Worm (Caenorhabditis elegans): ENCODE measurements around the gene thn-5.
"Not testable (repeated sequence)": the region's sequence is repeated elsewhere in the genome, so short reads cannot be mapped to it uniquely, and the experiment has no call there.

Gene thn-5

DNA sequence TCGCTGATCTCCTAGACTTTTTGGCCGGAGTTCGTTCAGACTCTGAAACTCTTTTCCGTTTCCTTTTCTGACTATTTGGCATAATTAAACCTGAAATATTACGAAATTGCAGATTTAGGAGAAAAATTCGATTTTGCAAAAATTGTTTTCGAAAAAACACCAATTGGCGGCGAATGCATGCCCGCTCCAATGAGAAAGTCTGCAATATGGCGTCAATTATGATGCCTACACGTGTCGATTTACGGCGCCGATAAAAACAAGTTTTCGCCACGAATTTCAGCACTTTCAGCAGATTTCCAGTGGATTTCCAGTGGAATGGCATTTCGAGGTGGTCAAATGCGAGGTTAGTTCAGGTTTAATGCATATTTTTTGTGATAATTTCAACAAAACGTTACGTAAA is 21.2 kb upstream of the thn-5 start, which contains the start of the genes Y59E9AL.36 and nbet-1:
Gene Y59E9AL.36, minus strand, starts transcription at position 92 of the 400 bp plus-strand sequence.
Gene nbet-1, plus strand, starts transcription at position 112 of the 400 bp plus-strand sequence.
- no peak for TF ChIP-seq ref-1 (GFP tag; conservative IDR thresholded peaks at IDR 0.05)
- peak; percentile 39 for TF ChIP-seq cog-1 (tag; optimal IDR thresholded peaks at IDR 0.05)

DNA sequence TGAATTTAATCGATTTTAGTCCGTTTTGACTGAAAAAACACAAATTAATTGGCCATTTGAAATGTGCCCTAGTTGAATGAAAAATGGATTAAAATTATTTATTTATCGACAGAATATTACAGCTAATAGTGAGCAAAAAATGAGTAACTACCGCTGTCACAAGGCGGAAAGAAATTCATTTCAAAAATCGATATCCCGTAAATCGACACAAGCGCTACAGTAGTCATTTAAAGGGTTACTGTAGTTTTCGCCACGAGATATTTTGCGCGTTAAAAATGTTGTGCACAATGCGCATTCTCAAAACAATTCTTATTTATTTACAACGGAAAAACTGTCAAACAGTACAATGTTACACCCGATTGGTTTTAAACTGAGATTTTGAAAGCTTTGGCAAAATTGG is 20.0 kb upstream of the thn-5 start:
- TF ChIP-seq ztf-29 (GFP tag; IDR thresholded peaks at IDR 0.05) = no peak
- no peak for TF ChIP-seq med-1 (GFP tag; optimal IDR thresholded peaks at IDR 0.05; ENCODE audit: insufficient read depth)
- no peak for TF ChIP-seq T22C8.4 (GFP tag; IDR thresholded peaks at IDR 0.05)

DNA sequence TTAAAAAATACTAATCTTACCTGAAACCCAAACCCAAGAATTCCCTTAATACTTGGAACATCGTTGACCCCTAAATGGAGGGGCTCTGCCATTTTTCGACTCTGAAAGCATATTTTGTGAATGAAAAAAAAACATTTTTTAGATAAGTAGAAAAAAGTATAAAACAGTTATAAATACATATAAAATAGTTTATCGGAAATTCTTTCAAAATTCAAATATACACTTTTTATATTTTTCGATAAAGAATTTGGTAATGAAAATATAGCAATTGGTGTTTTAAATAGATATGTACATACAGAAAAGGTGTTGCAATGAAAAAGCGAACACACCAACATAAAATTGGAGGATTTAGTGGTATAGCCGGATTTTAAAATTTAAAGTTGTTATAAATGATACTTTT is 15.5 kb upstream of the thn-5 start, which contains the start of gene Y59E9AL.4:
Gene Y59E9AL.4, minus strand, starts transcription at position 101 of the 400 bp plus-strand sequence.
- no peak for TF ChIP-seq cog-1 (tag; optimal IDR thresholded peaks at IDR 0.05)
- no peak for TF ChIP-seq ztf-23 (GFP tag; IDR thresholded peaks at IDR 0.05)
- no peak for TF ChIP-seq med-1 (GFP tag; optimal IDR thresholded peaks at IDR 0.05; ENCODE audit: insufficient read depth)
- TF ChIP-seq flt-1 (GFP tag; IDR thresholded peaks at IDR 0.05) = no peak
- no peak for TF ChIP-seq ztf-29 (GFP tag; IDR thresholded peaks at IDR 0.05)
- no peak for TF ChIP-seq T22C8.4 (GFP tag; IDR thresholded peaks at IDR 0.05)
- no peak for TF ChIP-seq ref-1 (GFP tag; conservative IDR thresholded peaks at IDR 0.05)
- TF ChIP-seq tab-1 (GFP tag; IDR thresholded peaks at IDR 0.05) = no peak
- TF ChIP-seq klf-2 (GFP tag; conservative IDR thresholded peaks at IDR 0.05) = no peak

DNA sequence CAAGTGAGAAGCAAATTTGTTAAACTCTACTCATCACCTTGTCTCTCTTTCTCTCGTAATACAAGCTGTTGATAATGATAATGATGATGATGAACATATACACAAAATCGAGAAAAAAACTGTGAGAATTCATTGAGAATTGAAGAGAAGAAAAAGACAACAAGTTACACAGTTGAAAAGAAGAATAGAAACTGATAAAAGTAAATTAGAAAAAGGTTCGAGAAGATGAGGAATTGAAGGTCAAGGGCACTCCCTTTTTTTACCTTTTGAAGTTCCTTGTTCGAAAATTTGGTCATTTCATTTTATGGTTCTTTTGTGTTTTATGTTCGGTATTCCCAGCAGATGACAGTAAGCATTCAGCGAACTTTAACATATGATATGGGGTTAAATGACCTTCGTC is 14.3 kb upstream of the thn-5 start:
- no peak for TF ChIP-seq med-1 (GFP tag; optimal IDR thresholded peaks at IDR 0.05; ENCODE audit: insufficient read depth)
- no peak for TF ChIP-seq tab-1 (GFP tag; IDR thresholded peaks at IDR 0.05)
- TF ChIP-seq flt-1 (GFP tag; IDR thresholded peaks at IDR 0.05) = no peak
- no peak for TF ChIP-seq klf-2 (GFP tag; conservative IDR thresholded peaks at IDR 0.05)
- TF ChIP-seq T22C8.4 (GFP tag; IDR thresholded peaks at IDR 0.05) = no peak
- no peak for TF ChIP-seq ref-1 (GFP tag; conservative IDR thresholded peaks at IDR 0.05)
- no peak for TF ChIP-seq cog-1 (tag; optimal IDR thresholded peaks at IDR 0.05)
- TF ChIP-seq ztf-29 (GFP tag; IDR thresholded peaks at IDR 0.05) = no peak
- TF ChIP-seq ztf-23 (GFP tag; IDR thresholded peaks at IDR 0.05) = no peak

DNA sequence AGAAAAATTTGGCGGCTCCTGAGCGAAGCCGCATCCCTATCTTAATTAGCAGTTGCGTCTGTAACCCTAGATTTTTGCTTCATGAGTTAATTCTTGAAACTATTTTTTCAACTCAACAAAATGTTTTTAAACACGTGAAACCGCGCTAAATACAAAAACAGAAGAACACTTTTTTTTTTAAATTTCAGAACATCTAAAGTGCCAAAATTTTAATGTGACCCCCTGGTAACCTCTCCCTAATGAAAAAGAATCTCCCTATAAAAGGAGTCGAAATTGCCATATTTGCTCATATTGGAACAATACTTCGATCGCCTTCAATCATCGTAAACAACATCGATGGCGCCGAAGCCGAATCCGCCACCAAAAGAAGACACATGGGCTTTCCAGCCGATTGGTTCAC is 12.1 kb upstream of the thn-5 start, which contains the start of gene nsph-4.2:
Gene nsph-4.2, plus strand, starts transcription at position 301 of the 400 bp plus-strand sequence.
- not testable (repeated sequence) for TF ChIP-seq tab-1 (GFP tag; IDR thresholded peaks at IDR 0.05); med-1 (GFP tag; optimal IDR thresholded peaks at IDR 0.05; ENCODE audit: insufficient read depth); ztf-23 (GFP tag; IDR thresholded peaks at IDR 0.05)

DNA sequence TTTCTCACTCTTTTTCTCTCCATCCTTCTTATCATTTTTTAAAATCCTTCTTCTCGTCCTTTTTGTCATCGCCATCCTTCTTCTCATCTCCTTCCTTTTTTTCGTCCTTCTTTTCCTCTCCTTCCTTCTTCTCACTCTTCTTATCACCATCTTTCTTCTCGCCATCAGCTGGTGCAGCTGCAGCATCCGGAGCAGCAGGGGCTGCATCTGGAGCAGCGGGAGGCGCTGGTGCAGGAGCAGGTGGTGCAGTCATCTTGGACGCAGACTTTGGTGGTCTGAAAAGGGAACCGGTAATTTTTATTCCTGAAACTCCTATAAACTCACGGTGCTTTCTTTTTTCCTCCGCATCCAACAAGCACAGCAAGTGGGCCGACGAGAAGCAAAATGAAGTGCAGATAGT is 8.9 kb upstream of the thn-5 start:
- TF ChIP-seq ztf-23 (GFP tag; IDR thresholded peaks at IDR 0.05) (no peak), tab-1 (GFP tag; IDR thresholded peaks at IDR 0.05) (no peak), T22C8.4 (GFP tag; IDR thresholded peaks at IDR 0.05) (no peak), cog-1 (tag; optimal IDR thresholded peaks at IDR 0.05) (no peak), klf-2 (GFP tag; conservative IDR thresholded peaks at IDR 0.05) (no peak), ztf-29 (GFP tag; IDR thresholded peaks at IDR 0.05) (no peak), flt-1 (GFP tag; IDR thresholded peaks at IDR 0.05) (no peak), med-1 (GFP tag; optimal IDR thresholded peaks at IDR 0.05; ENCODE audit: insufficient read depth) (no peak), ref-1 (GFP tag; conservative IDR thresholded peaks at IDR 0.05) (no peak)

DNA sequence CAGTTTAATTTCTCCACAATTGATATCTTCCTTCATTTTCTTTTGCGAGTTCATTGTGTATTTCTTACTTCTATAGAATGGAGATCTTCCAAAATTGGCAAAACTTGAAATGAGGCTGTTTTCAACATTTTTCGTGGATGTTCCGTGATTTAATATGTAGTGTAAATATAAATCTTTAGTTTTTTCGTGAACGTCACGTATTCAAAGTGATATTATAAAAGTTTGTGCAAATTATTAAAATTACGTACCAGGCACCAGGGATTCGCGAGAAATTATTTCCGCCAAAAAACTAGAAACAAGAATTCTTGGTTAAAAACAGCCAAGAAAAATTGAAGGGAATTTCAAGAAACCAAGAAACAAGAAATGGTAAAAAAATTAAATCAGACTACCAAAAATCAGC is 6.4 kb upstream of the thn-5 start, which contains the start of gene Y59E9AL.8:
Gene Y59E9AL.8, minus strand, starts transcription at position 101 of the 400 bp plus-strand sequence.
- no peak for TF ChIP-seq tab-1 (GFP tag; IDR thresholded peaks at IDR 0.05)
- no peak for TF ChIP-seq flt-1 (GFP tag; IDR thresholded peaks at IDR 0.05)
- no peak for TF ChIP-seq ref-1 (GFP tag; conservative IDR thresholded peaks at IDR 0.05)
- no peak for TF ChIP-seq ztf-23 (GFP tag; IDR thresholded peaks at IDR 0.05)
- TF ChIP-seq med-1 (GFP tag; optimal IDR thresholded peaks at IDR 0.05; ENCODE audit: insufficient read depth) = no peak
- TF ChIP-seq klf-2 (GFP tag; conservative IDR thresholded peaks at IDR 0.05) = no peak
- no peak for TF ChIP-seq cog-1 (tag; optimal IDR thresholded peaks at IDR 0.05)
- TF ChIP-seq ztf-29 (GFP tag; IDR thresholded peaks at IDR 0.05) = no peak
- TF ChIP-seq T22C8.4 (GFP tag; IDR thresholded peaks at IDR 0.05) = no peak

DNA sequence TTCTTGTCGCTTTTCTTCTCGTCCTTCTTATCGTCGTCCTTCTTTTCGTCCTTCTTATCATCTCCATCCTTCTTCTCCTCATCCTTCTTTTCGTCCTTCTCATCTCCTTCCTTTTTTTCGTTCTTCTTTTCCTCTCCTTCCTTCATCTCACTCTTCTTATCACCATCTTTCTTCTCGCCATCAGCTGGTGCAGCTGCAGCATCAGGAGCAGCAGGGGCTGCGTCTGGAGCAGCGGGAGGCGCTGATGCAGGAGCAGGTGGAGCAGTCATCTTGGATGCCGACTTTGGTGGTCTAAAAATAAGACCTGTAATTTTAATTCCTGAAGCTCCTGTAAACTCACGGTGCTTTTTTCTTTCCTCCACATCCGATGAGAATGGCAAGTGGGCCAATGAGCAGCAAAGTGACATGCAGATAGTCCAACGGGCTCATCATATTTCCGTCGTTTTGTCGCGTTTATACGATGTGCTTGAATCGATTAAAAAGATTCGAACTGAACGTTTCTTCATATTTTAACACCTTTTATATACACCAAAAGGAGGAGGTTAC is 5.3 kb upstream of the thn-5 start, which contains the start of gene cylc-1:
Gene cylc-1, minus strand, starts transcription at position 496 of the 546 bp plus-strand sequence.
- TF ChIP-seq T22C8.4 (GFP tag; IDR thresholded peaks at IDR 0.05); cog-1 (tag; optimal IDR thresholded peaks at IDR 0.05); ztf-29 (GFP tag; IDR thresholded peaks at IDR 0.05): not testable (repeated sequence)

DNA sequence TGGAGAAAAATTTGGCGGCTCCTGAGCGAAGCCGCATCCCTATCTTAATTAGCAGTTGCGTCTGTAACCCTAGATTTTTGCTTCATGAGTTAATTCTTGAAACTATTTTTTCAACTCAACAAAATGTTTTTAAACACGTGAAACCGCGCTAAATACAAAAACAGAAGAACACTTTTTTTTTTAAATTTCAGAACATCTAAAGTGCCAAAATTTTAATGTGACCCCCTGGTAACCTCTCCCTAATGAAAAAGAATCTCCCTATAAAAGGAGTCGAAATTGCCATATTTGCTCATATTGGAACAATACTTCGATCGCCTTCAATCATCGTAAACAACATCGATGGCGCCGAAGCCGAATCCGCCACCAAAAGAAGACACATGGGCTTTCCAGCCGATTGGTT is 4.1 kb upstream of the thn-5 start, which contains the start of gene nsph-4.1:
Gene nsph-4.1, plus strand, starts transcription at position 301 of the 400 bp plus-strand sequence.
- TF ChIP-seq cog-1 (tag; optimal IDR thresholded peaks at IDR 0.05); tab-1 (GFP tag; IDR thresholded peaks at IDR 0.05); flt-1 (GFP tag; IDR thresholded peaks at IDR 0.05): not testable (repeated sequence)

DNA sequence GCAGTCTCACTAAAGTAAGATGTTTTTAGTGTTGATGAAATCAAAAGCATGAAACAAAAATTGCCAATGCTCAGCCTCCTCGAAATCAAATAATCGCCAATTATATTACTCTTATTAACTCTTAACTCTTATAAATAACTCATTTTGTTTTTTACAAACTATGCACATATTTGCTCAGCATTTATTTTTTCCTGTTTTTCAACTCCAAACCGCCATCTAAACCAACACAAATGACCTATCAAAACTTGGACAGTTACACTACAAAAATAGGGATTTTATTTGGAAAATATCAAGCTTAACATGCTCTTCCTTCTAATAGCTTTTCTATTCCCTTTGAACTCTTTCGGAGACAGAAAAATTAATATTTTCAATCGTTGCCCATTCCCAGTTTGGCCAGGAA is 2.0 kb upstream of the thn-5 start, which contains the start of gene thn-6:
Gene thn-6, plus strand, starts transcription at position 301 of the 400 bp plus-strand sequence.
- no peak for TF ChIP-seq T22C8.4 (GFP tag; IDR thresholded peaks at IDR 0.05)
- no peak for TF ChIP-seq flt-1 (GFP tag; IDR thresholded peaks at IDR 0.05)
- TF ChIP-seq ztf-23 (GFP tag; IDR thresholded peaks at IDR 0.05) = no peak
- no peak for TF ChIP-seq ztf-29 (GFP tag; IDR thresholded peaks at IDR 0.05)
- TF ChIP-seq klf-2 (GFP tag; conservative IDR thresholded peaks at IDR 0.05) = no peak
- no peak for TF ChIP-seq cog-1 (tag; optimal IDR thresholded peaks at IDR 0.05)
- no peak for TF ChIP-seq med-1 (GFP tag; optimal IDR thresholded peaks at IDR 0.05; ENCODE audit: insufficient read depth)
- TF ChIP-seq ref-1 (GFP tag; conservative IDR thresholded peaks at IDR 0.05) = no peak
- TF ChIP-seq tab-1 (GFP tag; IDR thresholded peaks at IDR 0.05) = no peak
